Worm (Caenorhabditis elegans) whole organism, L4 larva: ENCODE data around the gene sup-18.

Experiments
- D1046.2 ChIP-seq: fragments of 200-800 bp; sonication (Bioruptor generic); IDR thresholded peaks from 2 replicates; pipeline ENCODE4 v1.3.6; 2022; ENCODE audit warnings: missing genetic modification characterization, missing compliant biosample characterization
- F26F4.8 ChIP-seq: fragments of 200-800 bp; sonication (Bioruptor generic); conservative IDR thresholded peaks from 2 replicates; pipeline ENCODE4 v1.3.6; 2022; ENCODE audit warnings: missing genetic modification characterization, missing compliant biosample characterization
- F37D6.2 ChIP-seq: sonication (generic microtip); optimal IDR thresholded peaks from 2 replicates; lab custom pipeline; 2016; ENCODE audit warnings: mild to moderate bottlenecking, missing genetic modification characterization, missing compliant biosample characterization
- F49E8.2 ChIP-seq: sonication (generic microtip); optimal IDR thresholded peaks from 2 replicates; lab custom pipeline; 2016; ENCODE audit warnings: missing compliant biosample characterization, mild to moderate bottlenecking, missing genetic modification characterization, borderline replicate concordance
- T20F7.1 ChIP-seq: fragments of 200-800 bp; sonication (Bioruptor generic); optimal IDR thresholded peaks from 2 replicates; lab custom pipeline; 2018; ENCODE audit warnings: mild to moderate bottlenecking, missing genetic modification characterization, missing compliant biosample characterization
- Y105C5A.15 ChIP-seq: fragments of 200-800 bp; sonication (Bioruptor generic); IDR thresholded peaks from 2 replicates; pipeline ENCODE4 v1.3.6; 2022; ENCODE audit warnings: missing genetic modification characterization, missing compliant biosample characterization
- Y75B8A.6 ChIP-seq: fragments of 200-800 bp; sonication (Bioruptor generic); IDR thresholded peaks from 2 replicates; pipeline ENCODE4 v1.3.6; 2022; ENCODE audit warnings: missing genetic modification reagents, missing genetic modification characterization, missing compliant biosample characterization
- aha-1 ChIP-seq: fragments of 150-350 bp; peaks from one replicate; lab custom pipeline; 2014; ENCODE audit warnings: missing biosample characterization, missing genetic modification characterization
- ama-1 ChIP-seq: fragments of 150-350 bp; optimal IDR thresholded peaks from 2 replicates; lab custom pipeline; 2014; ENCODE audit warnings: inconsistent platforms, mixed read lengths
- ceh-32 ChIP-seq: sonication (generic microtip); optimal IDR thresholded peaks from 2 replicates; lab custom pipeline; 2016; ENCODE audit warnings: mild to moderate bottlenecking, missing genetic modification characterization, missing compliant biosample characterization; ENCODE audit not compliant: poor library complexity
- ceh-82 ChIP-seq: sonication (generic microtip); optimal IDR thresholded peaks from 2 replicates; lab custom pipeline; 2017; ENCODE audit warnings: missing biosample characterization, missing genetic modification characterization
- ces-1 ChIP-seq: fragments of 150-350 bp; sonication (generic microtip); optimal IDR thresholded peaks from 4 replicates; lab custom pipeline; 2014; ENCODE audit warnings: missing biosample characterization, missing genetic modification reagents, missing genetic modification characterization
- ctbp-1 ChIP-seq: fragments of 200-800 bp; sonication (Bioruptor generic); IDR thresholded peaks from 2 replicates; pipeline ENCODE4 v1.3.6; 2022; ENCODE audit warnings: missing genetic modification reagents, missing genetic modification characterization, missing compliant biosample characterization
- daf-16 ChIP-seq, 3 experiments: sonication (generic microtip); optimal IDR thresholded peaks; 2 replicates each; lab custom pipeline; 2016 to 2017; ENCODE audit warnings: missing genetic modification characterization in 3 of 3, missing genetic modification reagents in 3 of 3, mild to moderate bottlenecking in 2 of 3, missing compliant biosample characterization in 2 of 3, missing biosample characterization in 1 of 3, moderate library complexity in 1 of 3
- dmd-6 ChIP-seq: fragments of 200-800 bp; sonication (Bioruptor generic); IDR thresholded peaks from 2 replicates; pipeline ENCODE4 v1.3.6; 2022; ENCODE audit warnings: missing genetic modification reagents, missing genetic modification characterization, missing compliant biosample characterization
- dmd-8 ChIP-seq: fragments of 200-800 bp; sonication (Bioruptor generic); IDR thresholded peaks from 2 replicates; pipeline ENCODE4 v1.3.6; 2022; ENCODE audit warnings: missing genetic modification characterization, missing compliant biosample characterization
- dpl-1 ChIP-seq: fragments of 150-350 bp; optimal IDR thresholded peaks from 2 replicates; lab custom pipeline; 2014; ENCODE audit warnings: missing biosample characterization, missing genetic modification reagents, missing genetic modification characterization
- egl-43 ChIP-seq: fragments of 200-800 bp; sonication (Bioruptor generic); IDR thresholded peaks from 2 replicates; pipeline ENCODE4 v1.3.6; 2022; ENCODE audit warnings: missing genetic modification reagents, missing genetic modification characterization, missing compliant biosample characterization
- fos-1 ChIP-seq: fragments of 150-350 bp; optimal IDR thresholded peaks from 2 replicates; lab custom pipeline; 2014; ENCODE audit warnings: missing biosample characterization, missing genetic modification characterization
- hif-1 ChIP-seq, 2 experiments: sonication (generic microtip); optimal IDR thresholded peaks; 2 replicates each; lab custom pipeline; 2016 to 2017; ENCODE audit warnings: missing compliant biosample characterization in 2 of 2, missing genetic modification characterization in 2 of 2, missing genetic modification reagents in 2 of 2, missing genotype in 2 of 2, mild to moderate bottlenecking in 1 of 2
- hlh-11 ChIP-seq: fragments of 200-800 bp; sonication (Bioruptor generic); optimal IDR thresholded peaks from 2 replicates; lab custom pipeline; 2018; ENCODE audit warnings: mild to moderate bottlenecking, missing genetic modification characterization, missing compliant biosample characterization
- hmg-1.1 ChIP-seq: fragments of 200-800 bp; sonication (Bioruptor generic); IDR thresholded peaks from 2 replicates; pipeline ENCODE4 v1.3.6; 2022; ENCODE audit warnings: missing genetic modification reagents, missing genetic modification characterization, missing compliant biosample characterization
- lin-29 ChIP-seq: fragments of 200-800 bp; sonication (Bioruptor generic); IDR thresholded peaks from 2 replicates; pipeline ENCODE4 v1.3.6; 2022; ENCODE audit warnings: missing genetic modification reagents, missing genetic modification characterization, missing compliant biosample characterization
- lin-39 ChIP-seq: fragments of 150-350 bp; optimal IDR thresholded peaks from 2 replicates; lab custom pipeline; 2014; ENCODE audit warnings: missing biosample characterization, missing genetic modification reagents, missing genetic modification characterization
- lsy-2 ChIP-seq, 2 experiments: fragments of 150-350 bp in 1 of 2; sonication (generic microtip) in 1 of 2; optimal IDR thresholded peaks; 2 replicates each; lab custom pipeline; 2014 to 2017; ENCODE audit warnings: missing biosample characterization in 2 of 2, missing genetic modification characterization in 2 of 2
- madf-9 ChIP-seq: fragments of 200-800 bp; sonication (Bioruptor generic); conservative IDR thresholded peaks from 2 replicates; pipeline ENCODE4 v1.3.6; 2022; ENCODE audit warnings: missing genetic modification reagents, missing genetic modification characterization, missing compliant biosample characterization
- mdt-29 ChIP-seq: fragments of 200-800 bp; sonication (Bioruptor generic); IDR thresholded peaks from 2 replicates; pipeline ENCODE4 v1.3.6; 2022; ENCODE audit warnings: missing genetic modification reagents, missing genetic modification characterization, missing compliant biosample characterization
- mep-1 ChIP-seq: fragments of 150-350 bp; sonication (generic microtip); optimal IDR thresholded peaks from 3 replicates; lab custom pipeline; 2014; ENCODE audit warnings: missing biosample characterization, missing genetic modification characterization
- mes-2 ChIP-seq: sonication (generic microtip); optimal IDR thresholded peaks from 2 replicates; lab custom pipeline; 2016; ENCODE audit warnings: missing genotype, mild to moderate bottlenecking, missing genetic modification characterization, missing compliant biosample characterization; ENCODE audit not compliant: poor library complexity, severe bottlenecking
- nhr-102 ChIP-seq: sonication (generic microtip); optimal IDR thresholded peaks from 2 replicates; lab custom pipeline; 2016; ENCODE audit warnings: mild to moderate bottlenecking, missing genetic modification characterization, moderate library complexity, missing compliant biosample characterization
- nhr-11 ChIP-seq: fragments of 150-350 bp; optimal IDR thresholded peaks from 2 replicates; lab custom pipeline; 2014; ENCODE audit warnings: missing biosample characterization, missing genetic modification characterization
- nhr-111 ChIP-seq: fragments of 200-800 bp; sonication (Bioruptor generic); optimal IDR thresholded peaks from 2 replicates; lab custom pipeline; 2018; ENCODE audit warnings: mild to moderate bottlenecking, missing genetic modification characterization, missing compliant biosample characterization
- nhr-28 ChIP-seq: fragments of 150-350 bp; optimal IDR thresholded peaks from 2 replicates; lab custom pipeline; 2014; ENCODE audit warnings: missing biosample characterization, missing genetic modification characterization
- nhr-48 ChIP-seq: sonication (generic microtip); optimal IDR thresholded peaks from 2 replicates; lab custom pipeline; 2016; ENCODE audit warnings: mild to moderate bottlenecking, missing genetic modification characterization, missing compliant biosample characterization
- nhr-77 ChIP-seq: fragments of 150-350 bp; optimal IDR thresholded peaks from 2 replicates; lab custom pipeline; 2014; ENCODE audit warnings: missing biosample characterization, missing genetic modification characterization
- saeg-2 ChIP-seq: fragments of 200-800 bp; sonication (Bioruptor generic); IDR thresholded peaks from 2 replicates; pipeline ENCODE4 v1.3.6; 2022; ENCODE audit warnings: missing genetic modification reagents, missing genetic modification characterization, missing compliant biosample characterization
- sdz-12 ChIP-seq: fragments of 200-800 bp; sonication (Bioruptor generic); optimal IDR thresholded peaks from 2 replicates; lab custom pipeline; 2018; ENCODE audit warnings: mild to moderate bottlenecking, missing genetic modification characterization, missing compliant biosample characterization
- set-16 ChIP-seq: fragments of 200-800 bp; sonication (Bioruptor generic); IDR thresholded peaks from 2 replicates; pipeline ENCODE4 v1.3.6; 2022; ENCODE audit warnings: missing genetic modification reagents, missing genetic modification characterization, missing compliant biosample characterization
- tag-97 ChIP-seq: fragments of 200-800 bp; sonication (Bioruptor generic); IDR thresholded peaks from 2 replicates; pipeline ENCODE4 v1.3.6; 2022; ENCODE audit warnings: missing genetic modification characterization, missing compliant biosample characterization
- unc-130 ChIP-seq: sonication (generic microtip); optimal IDR thresholded peaks from 2 replicates; lab custom pipeline; 2016; ENCODE audit warnings: missing genetic modification reagents, missing genetic modification characterization, missing compliant biosample characterization
- unc-39 ChIP-seq: sonication (generic microtip); optimal IDR thresholded peaks from 2 replicates; lab custom pipeline; 2017; ENCODE audit warnings: missing biosample characterization, missing genetic modification characterization
- unc-62 ChIP-seq, 3 experiments: fragments of 150-350 bp in 1 of 3; sonication (generic microtip); optimal IDR thresholded peaks in 2 of 3; peaks in 1 of 3; 1 replicate in 1 of 3; 2 replicates in 2 of 3; lab custom pipeline; 2014 to 2017; ENCODE audit warnings: missing biosample characterization in 3 of 3, missing genetic modification characterization in 3 of 3, missing genetic modification reagents in 3 of 3, missing genotype in 1 of 3
- zip-2 ChIP-seq: fragments of 150-350 bp; optimal IDR thresholded peaks from 2 replicates; lab custom pipeline; 2014; ENCODE audit warnings: missing biosample characterization, missing genetic modification characterization
- ztf-7 ChIP-seq: fragments of 150-350 bp; optimal IDR thresholded peaks from 2 replicates; lab custom pipeline; 2014; ENCODE audit warnings: missing biosample characterization, missing genetic modification characterization

The sup-18 gene

ce11 chrIII:7859313-7859712, 19.4 kb downstream of the sup-18 start, which contains the start of gene tomm-7:
Gene tomm-7 (plus strand): TSS chrIII:7859613.
- TF ChIP-seq F49E8.2 (tag; lab: Kevin White, UChicago) (no peak), nhr-48 (tag; lab: Kevin White, UChicago) (no peak), ceh-82 (tag; lab: Kevin White, UChicago) (no peak), aha-1 (tag; lab: Kevin White, UChicago) (no peak), zip-2 (tag; lab: Kevin White, UChicago) (no peak), mdt-29 (GFP tag; lab: Robert Waterston, UW) (no peak), Y105C5A.15 (GFP tag; lab: Robert Waterston, UW) (no peak), lin-29 (GFP tag; lab: Robert Waterston, UW) (no peak)

DNA sequence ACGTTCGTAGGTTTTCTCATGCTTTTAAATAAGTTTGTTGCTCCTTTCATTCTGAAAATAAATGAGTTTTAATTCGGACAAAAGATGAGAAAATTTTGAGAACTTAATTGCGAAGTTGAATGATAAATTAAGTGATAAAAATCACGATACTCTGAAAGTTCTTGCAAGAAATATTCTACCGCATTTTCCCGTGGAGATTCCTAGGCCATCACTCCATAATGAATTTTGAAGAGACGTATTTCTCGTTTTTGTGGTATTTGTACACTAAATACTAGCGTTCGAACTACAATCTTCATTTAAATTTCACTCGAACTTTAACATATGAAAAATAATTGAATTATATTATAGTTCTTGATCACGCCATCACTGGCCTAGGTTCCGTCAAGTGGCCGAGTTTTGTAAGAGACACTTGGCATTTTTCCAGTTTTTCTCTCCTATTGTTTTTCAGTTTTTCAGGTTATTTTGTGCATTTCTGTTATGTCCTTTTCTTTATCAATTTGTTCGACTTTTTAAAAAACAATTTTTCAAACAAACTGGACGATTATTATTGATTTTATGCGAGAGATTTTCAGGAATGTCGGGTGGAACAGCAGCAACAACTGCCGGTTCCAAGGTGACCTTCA, 20.2 kb downstream of the sup-18 start, which contains the start of the genes coq-5 and ufm-1:
Gene coq-5, minus strand, starts transcription at position 51 of the 623 bp plus-strand sequence.
Gene ufm-1, plus strand, starts transcription at position 573 of the 623 bp plus-strand sequence.
- TF ChIP-seq mes-2 (tag; lab: Kevin White, UChicago) (peak; percentile 35), tag-97 (GFP tag; lab: Robert Waterston, UW) (no peak), T20F7.1 (peak; percentile 58), sdz-12 (GFP tag; lab: Kevin White, UChicago) (no peak), dmd-6 (no peak; the same call in 1 of the 2 replicates), nhr-102 (tag; lab: Kevin White, UChicago) (peak; percentile 3), hif-1 (tag; optimal IDR thresholded peaks at IDR 0.05; lab: Kevin White, UChicago) (peak in 1 of 2 experiments; percentile 72), unc-39 (tag; lab: Kevin White, UChicago) (no peak), dpl-1 (peak; percentile 31), unc-62 (GFP tag; optimal IDR thresholded peaks at IDR 0.05 in 1 of 2; lab: Kevin White, UChicago) (no peak), unc-62 (tag; optimal IDR thresholded peaks at IDR 0.05; lab: Kevin White, UChicago) (no peak), nhr-11 (tag; lab: Kevin White, UChicago) (no peak), fos-1 (no peak), unc-130 (peak; percentile 78), mep-1 (peak; percentile 1), daf-16 (GFP tag; optimal IDR thresholded peaks at IDR 0.05; lab: Kevin White, UChicago) (no peak), daf-16 (tag; optimal IDR thresholded peaks at IDR 0.05; lab: Kevin White, UChicago) (no peak), lsy-2 (tag; optimal IDR thresholded peaks at IDR 0.05; lab: Kevin White, UChicago) (peak in 1 of 2 experiments; percentile 18)

- TF ChIP-seq unc-62 (GFP tag; optimal IDR thresholded peaks at IDR 0.05 in 1 of 2; lab: Kevin White, UChicago) (peak in 1 of 2 experiments; percentile 56), unc-62 (tag; optimal IDR thresholded peaks at IDR 0.05; lab: Kevin White, UChicago) (no peak), F37D6.2 (tag; lab: Kevin White, UChicago) (no peak)
Observed at ce11 chrIII:7857142-7857541, 21.6 kb downstream of the sup-18 start, which contains the start of gene tag-307. Gene tag-307 (minus strand): TSS chrIII:7857242.

DNA sequence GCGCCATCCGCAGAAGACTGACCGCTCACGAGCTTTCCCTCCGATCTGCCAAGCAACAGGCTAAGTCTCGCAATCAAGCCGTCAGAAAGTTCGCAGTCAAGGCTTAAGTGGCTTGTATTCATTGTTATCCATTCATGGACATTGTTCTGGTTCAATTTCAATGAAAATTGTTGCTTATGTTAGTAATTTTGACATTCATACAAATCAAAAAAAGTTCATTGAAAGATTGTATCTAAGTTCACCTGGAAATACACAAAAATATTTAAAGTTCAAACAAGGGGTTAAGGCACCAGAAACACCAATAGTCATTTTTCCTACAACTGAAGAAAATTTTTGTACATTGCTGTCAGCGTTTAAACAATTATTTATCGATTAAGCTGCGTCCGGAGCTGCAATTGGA, 23.2 kb downstream of the sup-18 start:
- TF ChIP-seq Y75B8A.6 (GFP tag; lab: Robert Waterston, UW) (no peak), lin-39 (tag; lab: Kevin White, UChicago) (no peak), hmg-1.1 (GFP tag; lab: Robert Waterston, UW) (no peak), D1046.2 (GFP tag; lab: Robert Waterston, UW) (no peak), nhr-111 (no peak), F26F4.8 (GFP tag; lab: Robert Waterston, UW) (no peak), saeg-2 (GFP tag; lab: Robert Waterston, UW) (no peak), dmd-8 (no peak), ztf-7 (no peak), ctbp-1 (GFP tag; lab: Robert Waterston, UW) (0 out of 2 replicates have a peak, but pooled peaks have one; percentile 9), nhr-77 (tag; lab: Kevin White, UChicago) (no peak), set-16 (GFP tag; lab: Robert Waterston, UW) (no peak), aha-1 (tag; lab: Kevin White, UChicago) (peak; percentile 53), ceh-32 (tag; lab: Kevin White, UChicago) (no peak), ces-1 (GFP tag; lab: Kevin White, UChicago) (no peak), lin-29 (GFP tag; lab: Robert Waterston, UW) (no peak), ama-1 (lab: Kevin White, UChicago) (no peak), madf-9 (GFP tag; lab: Robert Waterston, UW) (0 out of 2 replicates have a peak, but pooled peaks have one; percentile 23), hlh-11 (no peak), lsy-2 (tag; optimal IDR thresholded peaks at IDR 0.05; lab: Kevin White, UChicago) (no peak), nhr-28 (no peak), F49E8.2 (tag; lab: Kevin White, UChicago) (peak; percentile 33), egl-43 (no peak)
